Worm (Caenorhabditis elegans) whole organism, young adult: ENCODE measurements around the gene Y54G11A.7.
A peak's percentile ranks its signal among the peaks of the same experiment; 100 is the strongest.

Source experiments
- B0336.3 ChIP-seq: fragments of 200-800 bp; sonication (Bioruptor generic); IDR thresholded peaks from 2 replicates; pipeline ENCODE4 v1.3.6; 2022; ENCODE audit warnings: missing genetic modification characterization, missing compliant biosample characterization
- C06A6.2 ChIP-seq: fragments of 200-800 bp; sonication (Bioruptor generic); conservative IDR thresholded peaks from 2 replicates; pipeline ENCODE4 v1.3.6; 2022; ENCODE audit warnings: missing genetic modification characterization, missing compliant biosample characterization
- C17E4.6 ChIP-seq: fragments of 200-800 bp; sonication (Bioruptor generic); IDR thresholded peaks from 2 replicates; pipeline ENCODE4 v1.3.6; 2022; ENCODE audit warnings: missing genetic modification reagents, missing genetic modification characterization, missing compliant biosample characterization
- D2030.7 ChIP-seq: fragments of 200-800 bp; sonication (Bioruptor generic); IDR thresholded peaks from 2 replicates; pipeline ENCODE4 v1.3.6; 2022; ENCODE audit warnings: missing genetic modification reagents, missing genetic modification characterization, missing compliant biosample characterization
- F33H1.4 ChIP-seq: fragments of 200-800 bp; sonication (Bioruptor generic); IDR thresholded peaks from 2 replicates; pipeline ENCODE4 v1.3.6; 2022; ENCODE audit warnings: missing genetic modification reagents, missing genetic modification characterization, missing compliant biosample characterization
- F49E8.2 ChIP-seq: sonication (generic microtip); optimal IDR thresholded peaks from 3 replicates; lab custom pipeline; 2017; ENCODE audit warnings: missing genetic modification characterization, mild to moderate bottlenecking, missing compliant biosample characterization, antibody characterized with exemption, moderate library complexity; ENCODE audit not compliant: insufficient read depth
- F52B5.7 ChIP-seq: sonication (generic microtip); optimal IDR thresholded peaks from 2 replicates; lab custom pipeline; 2016; ENCODE audit warnings: mild to moderate bottlenecking, missing genetic modification characterization, missing compliant biosample characterization
- F55B11.4 ChIP-seq: sonication (generic microtip); optimal IDR thresholded peaks from 2 replicates; lab custom pipeline; 2016; ENCODE audit warnings: missing compliant biosample characterization, missing genetic modification characterization, borderline replicate concordance; ENCODE audit not compliant: insufficient read depth
- F57A8.1 ChIP-seq: fragments of 200-800 bp; sonication (Bioruptor generic); optimal IDR thresholded peaks from 2 replicates; lab custom pipeline; 2018; ENCODE audit warnings: mild to moderate bottlenecking, missing genetic modification characterization, moderate library complexity, missing compliant biosample characterization
- Y95B8A.8 ChIP-seq: fragments of 200-800 bp; sonication (Bioruptor generic); IDR thresholded peaks from 2 replicates; pipeline ENCODE4 v1.3.6; 2022; ENCODE audit warnings: missing genetic modification reagents, missing genetic modification characterization, missing compliant biosample characterization
- ama-1 ChIP-seq, 3 experiments: fragments of 150-350 bp in 1 of 3; sonication (generic microtip) in 2 of 3; optimal IDR thresholded peaks; 2 replicates each; lab custom pipeline; 2014 to 2018; ENCODE audit warnings: missing biosample characterization in 2 of 3, missing genetic modification characterization in 2 of 3, missing genetic modification reagents in 2 of 3
- athp-1 ChIP-seq: sonication (generic microtip); optimal IDR thresholded peaks from 2 replicates; lab custom pipeline; 2017; ENCODE audit warnings: mild to moderate bottlenecking, missing genetic modification characterization, missing compliant biosample characterization
- attf-6 ChIP-seq: fragments of 200-800 bp; sonication (Bioruptor generic); IDR thresholded peaks from 2 replicates; pipeline ENCODE4 v1.3.6; 2022; ENCODE audit warnings: missing genetic modification reagents, missing genetic modification characterization, missing compliant biosample characterization
- bed-2 ChIP-seq: fragments of 200-800 bp; sonication (Bioruptor generic); IDR thresholded peaks from 2 replicates; pipeline ENCODE4 v1.3.6; 2022; ENCODE audit warnings: missing genetic modification reagents, missing genetic modification characterization, missing compliant biosample characterization
- cebp-2 ChIP-seq: fragments of 200-800 bp; sonication (Bioruptor generic); IDR thresholded peaks from 2 replicates; pipeline ENCODE4 v1.3.6; 2022; ENCODE audit warnings: missing genetic modification characterization, missing compliant biosample characterization
- die-1 ChIP-seq: sonication (generic microtip); optimal IDR thresholded peaks from 2 replicates; lab custom pipeline; 2016; ENCODE audit warnings: missing genotype, mild to moderate bottlenecking, missing genetic modification characterization, missing compliant biosample characterization
- dpff-1 ChIP-seq: sonication (generic microtip); optimal IDR thresholded peaks from 2 replicates; lab custom pipeline; 2017; ENCODE audit warnings: mild to moderate bottlenecking, missing genetic modification characterization, missing compliant biosample characterization
- dpl-1 ChIP-seq: fragments of 150-350 bp; optimal IDR thresholded peaks from 2 replicates; lab custom pipeline; 2014; ENCODE audit warnings: missing biosample characterization, missing genetic modification reagents, missing genetic modification characterization
- efl-1 ChIP-seq: fragments of 150-350 bp; optimal IDR thresholded peaks from 2 replicates; lab custom pipeline; 2014; ENCODE audit warnings: missing biosample characterization, missing genetic modification reagents, missing genetic modification characterization
- egl-18 ChIP-seq: fragments of 200-800 bp; sonication (Bioruptor generic); IDR thresholded peaks from 2 replicates; pipeline ENCODE4 v1.3.6; 2022; ENCODE audit warnings: missing genetic modification reagents, missing genetic modification characterization, missing compliant biosample characterization
- egl-44 ChIP-seq: fragments of 200-800 bp; sonication (Bioruptor generic); IDR thresholded peaks from 2 replicates; pipeline ENCODE4 v1.3.6; 2022; ENCODE audit warnings: missing genetic modification reagents, missing genetic modification characterization, missing compliant biosample characterization
- gei-17 ChIP-seq: fragments of 200-800 bp; sonication (Bioruptor generic); optimal IDR thresholded peaks from 2 replicates; lab custom pipeline; 2018; ENCODE audit warnings: mild to moderate bottlenecking, missing genetic modification characterization, missing compliant biosample characterization
- hlh-12 ChIP-seq: sonication (generic microtip); optimal IDR thresholded peaks from 2 replicates; lab custom pipeline; 2016; ENCODE audit warnings: missing genetic modification characterization, missing compliant biosample characterization
- hlh-26 ChIP-seq: fragments of 200-800 bp; sonication (Bioruptor generic); conservative IDR thresholded peaks from 2 replicates; pipeline ENCODE4 v1.3.6; 2022; ENCODE audit warnings: missing genetic modification reagents, missing genetic modification characterization, missing compliant biosample characterization
- let-607 ChIP-seq, 2 experiments: fragments of 200-800 bp in 1 of 2; sonication (Bioruptor generic) in 1 of 2; sonication (generic microtip) in 1 of 2; optimal IDR thresholded peaks; 2 replicates each; lab custom pipeline; 2016 to 2018; ENCODE audit warnings: mild to moderate bottlenecking in 2 of 2, missing compliant biosample characterization in 2 of 2, missing genetic modification characterization in 2 of 2, moderate library complexity in 2 of 2, missing genotype in 1 of 2
- lin-40 ChIP-seq: sonication (generic microtip); optimal IDR thresholded peaks from 2 replicates; lab custom pipeline; 2016; ENCODE audit warnings: missing genetic modification characterization, mild to moderate bottlenecking, missing compliant biosample characterization, missing genotype, missing genetic modification reagents
- lir-1 ChIP-seq: fragments of 200-800 bp; sonication (Bioruptor generic); conservative IDR thresholded peaks from 2 replicates; pipeline ENCODE4 v1.3.6; 2022; ENCODE audit warnings: missing genetic modification reagents, missing genetic modification characterization, missing compliant biosample characterization
- lsl-1 ChIP-seq: fragments of 200-800 bp; sonication (Bioruptor generic); optimal IDR thresholded peaks from 2 replicates; lab custom pipeline; 2018; ENCODE audit warnings: mild to moderate bottlenecking, missing genetic modification characterization, moderate library complexity, missing compliant biosample characterization
- lsy-27 ChIP-seq: sonication (generic microtip); optimal IDR thresholded peaks from 2 replicates; lab custom pipeline; 2017; ENCODE audit warnings: missing genetic modification characterization, mild to moderate bottlenecking, missing compliant biosample characterization, antibody characterized with exemption, missing genotype, borderline replicate concordance; ENCODE audit not compliant: insufficient read depth
- madf-6 ChIP-seq: fragments of 200-800 bp; sonication (Bioruptor generic); IDR thresholded peaks from 2 replicates; pipeline ENCODE4 v1.3.6; 2022; ENCODE audit warnings: missing genetic modification reagents, missing genetic modification characterization, missing compliant biosample characterization
- mes-4 ChIP-seq: sonication (generic microtip); optimal IDR thresholded peaks from 2 replicates; lab custom pipeline; 2016; ENCODE audit warnings: missing genotype, missing genetic modification characterization, missing compliant biosample characterization
- mxl-1 ChIP-seq: sonication (generic microtip); optimal IDR thresholded peaks from 2 replicates; lab custom pipeline; 2016; ENCODE audit warnings: missing genetic modification characterization, missing compliant biosample characterization
- nfyb-1 ChIP-seq: fragments of 200-800 bp; sonication (Bioruptor generic); IDR thresholded peaks from 2 replicates; pipeline ENCODE4 v1.3.6; 2022; ENCODE audit warnings: missing genetic modification reagents, missing genetic modification characterization, missing compliant biosample characterization
- nhr-27 ChIP-seq: fragments of 200-800 bp; sonication (Bioruptor generic); optimal IDR thresholded peaks from 2 replicates; lab custom pipeline; 2018; ENCODE audit warnings: mild to moderate bottlenecking, missing genetic modification characterization, moderate library complexity, missing compliant biosample characterization
- nhr-90 ChIP-seq: sonication (generic microtip); optimal IDR thresholded peaks from 2 replicates; lab custom pipeline; 2016; ENCODE audit warnings: missing genotype, mild to moderate bottlenecking, missing genetic modification characterization, missing compliant biosample characterization
- rec-8 ChIP-seq, 2 experiments: sonication (generic microtip); optimal IDR thresholded peaks; 2 replicates each; lab custom pipeline; 2016; ENCODE audit warnings: mild to moderate bottlenecking in 2 of 2, missing genetic modification characterization in 2 of 2, missing genetic modification reagents in 2 of 2, missing genotype in 2 of 2, missing biosample characterization in 1 of 2, missing compliant biosample characterization in 1 of 2, moderate library complexity in 1 of 2
- rpc-1 ChIP-seq, 2 experiments: fragments of 150-350 bp in 1 of 2; sonication (generic microtip) in 1 of 2; optimal IDR thresholded peaks; 2 replicates each; lab custom pipeline; 2014 to 2018; ENCODE audit warnings: missing biosample characterization in 1 of 2, missing genetic modification characterization in 1 of 2, missing genetic modification reagents in 1 of 2, missing genotype in 1 of 2
- snpc-1.1 ChIP-seq: sonication (generic microtip); optimal IDR thresholded peaks from 2 replicates; lab custom pipeline; 2017; ENCODE audit warnings: missing genetic modification characterization, mild to moderate bottlenecking, missing compliant biosample characterization, antibody characterized with exemption, moderate library complexity, missing genotype, missing genetic modification reagents; ENCODE audit not compliant: insufficient read depth
- snpc-1.3 ChIP-seq: sonication (generic microtip); optimal IDR thresholded peaks from 2 replicates; lab custom pipeline; 2017; ENCODE audit warnings: missing genetic modification characterization, mild to moderate bottlenecking, missing compliant biosample characterization, antibody characterized with exemption, moderate library complexity, missing genotype, missing genetic modification reagents; ENCODE audit not compliant: insufficient read depth
- snpc-3.4 ChIP-seq: sonication (generic microtip); optimal IDR thresholded peaks from 2 replicates; lab custom pipeline; 2017; ENCODE audit warnings: missing genetic modification characterization, mild to moderate bottlenecking, missing compliant biosample characterization, antibody characterized with exemption, moderate library complexity, missing genotype, missing genetic modification reagents
- sptf-2 ChIP-seq: fragments of 200-800 bp; sonication (Bioruptor generic); optimal IDR thresholded peaks from 2 replicates; lab custom pipeline; 2018; ENCODE audit warnings: mild to moderate bottlenecking, missing genetic modification characterization, missing compliant biosample characterization
- tbx-9 ChIP-seq: sonication (generic microtip); optimal IDR thresholded peaks from 2 replicates; lab custom pipeline; 2016; ENCODE audit warnings: borderline replicate concordance, missing genetic modification characterization, inconsistent platforms, missing compliant biosample characterization
- unc-62 ChIP-seq: fragments of 150-350 bp; optimal IDR thresholded peaks from 2 replicates; lab custom pipeline; 2014; ENCODE audit warnings: missing biosample characterization, missing genetic modification reagents, missing genetic modification characterization
- ztf-22 ChIP-seq: fragments of 200-800 bp; sonication (Bioruptor generic); optimal IDR thresholded peaks from 2 replicates; lab custom pipeline; 2018; ENCODE audit warnings: mild to moderate bottlenecking, missing genetic modification characterization, moderate library complexity, missing compliant biosample characterization

Y54G11A.7 gene

ce11 chrII:14269839-14270238 lies 27.3 kb upstream of the Y54G11A.7 start:
- no peak for TF ChIP-seq B0336.3
- TF ChIP-seq snpc-1.1, result no peak
- TF ChIP-seq egl-18, result no peak
- no peak for TF ChIP-seq F33H1.4 (GFP tag; lab: Robert Waterston, UW)
- TF ChIP-seq lsy-27 (tag; lab: Kevin White, UChicago), result no peak
- no peak for TF ChIP-seq sptf-2
- TF ChIP-seq mxl-1, result no peak
- TF ChIP-seq lir-1 (GFP tag; lab: Robert Waterston, UW), result no peak
- TF ChIP-seq athp-1 (tag; lab: Kevin White, UChicago), result no peak
- no peak for TF ChIP-seq unc-62 (GFP tag; lab: Kevin White, UChicago)
- no peak for TF ChIP-seq lsl-1
- no peak for TF ChIP-seq hlh-26 (GFP tag; lab: Robert Waterston, UW)
- TF ChIP-seq mes-4 (tag; lab: Kevin White, UChicago), result no peak
- TF ChIP-seq dpff-1, result no peak
- no peak for TF ChIP-seq dpl-1 (GFP tag; lab: Kevin White, UChicago)
- TF ChIP-seq gei-17 (GFP tag; lab: Kevin White, UChicago), result no peak
- TF ChIP-seq lin-40 (tag; lab: Kevin White, UChicago), result no peak
- no peak for TF ChIP-seq Y95B8A.8 (GFP tag; lab: Robert Waterston, UW)
- no peak for TF ChIP-seq C17E4.6 (GFP tag; lab: Robert Waterston, UW)

ce11 chrII:14275045-14275444 lies 22.1 kb upstream of the Y54G11A.7 start:
- peak; percentile 78; the same call in 1 of the 2 replicates for TF ChIP-seq cebp-2
- 0 out of 2 replicates have a peak, but pooled peaks have one; percentile 18 for TF ChIP-seq nfyb-1

ce11 chrII:14276409-14276808 lies 20.7 kb upstream of the Y54G11A.7 start, which contains the start of gene Y54G11A.3:
Gene Y54G11A.3 (plus strand): TSS chrII:14276621.
- TF ChIP-seq let-607 (tag; optimal IDR thresholded peaks at IDR 0.05; lab: Kevin White, UChicago), result no peak
- peak; percentile 63; the same call in 1 of the 2 replicates for TF ChIP-seq madf-6 (GFP tag; lab: Robert Waterston, UW)
- TF ChIP-seq hlh-12, result no peak
- TF ChIP-seq lsl-1, result peak; percentile 78
- no peak for TF ChIP-seq F52B5.7 (tag; lab: Kevin White, UChicago)
- TF ChIP-seq bed-2, result no peak
- TF ChIP-seq dpl-1 (GFP tag; lab: Kevin White, UChicago), result no peak
- TF ChIP-seq attf-6, result no peak
- TF ChIP-seq F57A8.1 (GFP tag; lab: Kevin White, UChicago), result no peak
- TF ChIP-seq tbx-9 (tag; lab: Kevin White, UChicago), result no peak
- TF ChIP-seq Y95B8A.8 (GFP tag; lab: Robert Waterston, UW), result no peak
- no peak for TF ChIP-seq F55B11.4 (tag; lab: Kevin White, UChicago)
- TF ChIP-seq C06A6.2 (GFP tag; lab: Robert Waterston, UW), result no peak
- TF ChIP-seq efl-1 (GFP tag; lab: Kevin White, UChicago), result peak; percentile 15
- TF ChIP-seq egl-18, result no peak
- peak; percentile 78 for TF ChIP-seq F33H1.4 (GFP tag; lab: Robert Waterston, UW)
- no peak for TF ChIP-seq C17E4.6 (GFP tag; lab: Robert Waterston, UW)
- TF ChIP-seq ztf-22, result no peak
- no peak for TF ChIP-seq nhr-27 (tag; lab: Kevin White, UChicago)
- no peak for TF ChIP-seq snpc-3.4 (tag; lab: Kevin White, UChicago)
- no peak for TF ChIP-seq egl-44
- TF ChIP-seq F49E8.2 (tag; lab: Kevin White, UChicago), result no peak
- TF ChIP-seq snpc-1.3 (tag; lab: Kevin White, UChicago), result no peak
- no peak for TF ChIP-seq D2030.7 (GFP tag; lab: Robert Waterston, UW)
- TF ChIP-seq ama-1 (optimal IDR thresholded peaks at IDR 0.05; lab: Kevin White, UChicago), result no peak
- TF ChIP-seq ama-1 (GFP tag; optimal IDR thresholded peaks at IDR 0.05; lab: Kevin White, UChicago), result no peak
- TF ChIP-seq rec-8 (tag; optimal IDR thresholded peaks at IDR 0.05; lab: Kevin White, UChicago), result no peak
- TF ChIP-seq die-1 (tag; lab: Kevin White, UChicago), result no peak
- no peak for TF ChIP-seq rpc-1 (optimal IDR thresholded peaks at IDR 0.05; lab: Kevin White, UChicago)
- no peak for TF ChIP-seq rpc-1 (tag; optimal IDR thresholded peaks at IDR 0.05; lab: Kevin White, UChicago)
- TF ChIP-seq nfyb-1, result no peak
- no peak for TF ChIP-seq nhr-90 (tag; lab: Kevin White, UChicago)
- TF ChIP-seq hlh-26 (GFP tag; lab: Robert Waterston, UW), result no peak
